Fruit fly (Drosophila melanogaster): Measurements from ENCODE around the gene Npc2d.

The Npc2d gene

DNA sequence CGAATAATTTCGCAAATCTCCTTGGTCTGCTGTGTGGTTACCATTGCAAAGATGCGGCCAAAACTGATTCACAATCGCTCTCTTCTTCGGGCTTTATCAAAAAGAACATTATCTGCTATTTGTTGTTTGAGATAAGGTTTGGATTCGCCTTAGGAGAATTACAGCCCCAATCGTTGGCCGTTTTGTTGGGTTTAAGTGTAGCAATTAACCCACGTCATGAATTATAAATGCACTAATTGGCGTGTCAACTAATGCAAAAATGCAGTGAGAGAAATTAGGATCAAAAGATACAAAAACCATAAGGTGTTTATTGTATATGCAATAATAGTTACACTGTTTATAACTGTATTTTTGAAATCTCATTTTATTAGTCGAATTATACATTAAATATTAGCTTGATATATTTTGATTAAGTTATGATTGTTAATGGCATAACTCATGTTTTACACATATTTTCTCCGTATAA is 19.5 kb upstream of the Npc2d start, which contains the start of gene Alp13:
Alp13 (minus strand) TSS at position 51 of the 466 bp plus-strand sequence.
- TF ChIP-seq Xrp1 (GFP tag; IDR thresholded peaks at IDR 0.05) (no peak), GATAe (GFP tag; conservative IDR thresholded peaks at IDR 0.05) (no peak)

DNA sequence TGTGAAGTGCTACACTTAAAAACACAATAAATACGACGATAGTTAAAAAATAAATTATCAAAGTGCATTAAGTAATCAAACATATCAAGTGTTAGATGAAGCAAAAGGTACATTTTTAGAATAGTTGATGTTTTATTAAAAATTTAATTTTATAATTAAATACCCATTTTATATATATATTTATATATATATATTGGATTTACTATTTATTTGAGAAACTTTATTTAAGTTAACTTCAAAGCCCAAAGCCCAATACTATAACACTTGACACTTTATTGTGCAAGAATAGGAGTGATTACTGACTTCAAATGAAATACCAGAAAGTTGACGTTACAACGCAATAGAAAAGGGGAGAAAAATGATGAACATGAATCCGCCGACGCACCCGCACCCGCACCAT is 14.9 kb upstream of the Npc2d start, which contains the start of gene nerfin-2:
nerfin-2 (plus strand) TSS at position 301 of the 400 bp plus-strand sequence.
- TF ChIP-seq CG2202 (tag; optimal IDR thresholded peaks at IDR 0.05) (no peak), lilli (GFP tag; optimal IDR thresholded peaks at IDR 0.05) (no peak), CG7372 (GFP tag; IDR thresholded peaks at IDR 0.05) (no peak), sqz (GFP tag; optimal IDR thresholded peaks at IDR 0.05) (no peak), CG11696 (GFP tag; IDR thresholded peaks at IDR 0.05) (no peak), CG6654 (GFP tag; optimal IDR thresholded peaks at IDR 0.05) (no peak), Hmr (GFP tag; optimal IDR thresholded peaks at IDR 0.05) (no peak), zen (tag; optimal IDR thresholded peaks at IDR 0.05) (no peak), CG16863 (GFP tag; optimal IDR thresholded peaks at IDR 0.05) (no peak), TFAM (GFP tag; optimal IDR thresholded peaks at IDR 0.05) (no peak)

dm6 chr3R:10070195-10070594 is 14.3 kb upstream of the Npc2d start:
- TF ChIP-seq cato (GFP tag; optimal IDR thresholded peaks at IDR 0.05; ENCODE audit: borderline replicate concordance) = no peak
- TF ChIP-seq gce (GFP tag; IDR thresholded peaks at IDR 0.05) = no peak
- no peak for TF ChIP-seq bigmax (GFP tag; optimal IDR thresholded peaks at IDR 0.05)
- peak; percentile 96 for TF ChIP-seq Nf-YB (GFP tag; optimal IDR thresholded peaks at IDR 0.05)
- TF ChIP-seq nerfin-1 (tag; optimal IDR thresholded peaks at IDR 0.05) = peak; percentile 79
- TF ChIP-seq onecut (GFP tag; IDR thresholded peaks at IDR 0.05) = peak; percentile 39; the same call in 1 of the 2 replicates
- TF ChIP-seq dan (GFP tag; IDR thresholded peaks at IDR 0.05) = 0 out of 2 replicates have a peak, but pooled peaks have one; percentile 18
- no peak for TF ChIP-seq pan (optimal IDR thresholded peaks at IDR 0.05)
- no peak for TF ChIP-seq pan (GFP tag; optimal IDR thresholded peaks at IDR 0.05 in 1 of 2, IDR thresholded peaks at IDR 0.05 in 1 of 2)
- no peak for TF ChIP-seq sens (GFP tag)
- peak; percentile 32 for TF ChIP-seq CG1832 (GFP tag; optimal IDR thresholded peaks at IDR 0.05)
- TF ChIP-seq dimm (GFP tag; IDR thresholded peaks at IDR 0.05) = 0 out of 2 replicates have a peak, but pooled peaks have one; percentile 12
- TF ChIP-seq scrt (GFP tag; optimal IDR thresholded peaks at IDR 0.05) = peak; percentile 95
- TF ChIP-seq CG32532 (GFP tag; IDR thresholded peaks at IDR 0.05) = 0 out of 2 replicates have a peak, but pooled peaks have one; percentile 25
- peak; percentile 63; the same call in 1 of the 4 replicates for TF ChIP-seq chinmo (GFP tag; IDR thresholded peaks at IDR 0.05; ENCODE audit: partially characterized antibody)
- TF ChIP-seq seq (GFP tag; IDR thresholded peaks at IDR 0.05) = peak; percentile 46; the same call in 1 of the 2 replicates
- 0 out of 2 replicates have a peak, but pooled peaks have one; percentile 1 for TF ChIP-seq Dref (GFP tag; IDR thresholded peaks at IDR 0.05)
- TF ChIP-seq Hr39 (optimal IDR thresholded peaks at IDR 0.05) = no peak
- TF ChIP-seq Xbp1 (GFP tag; optimal IDR thresholded peaks at IDR 0.05) = no peak
- TF ChIP-seq BEAF-32 (GFP tag; optimal IDR thresholded peaks at IDR 0.05) = no peak
- TF ChIP-seq ewg (GFP tag; optimal IDR thresholded peaks at IDR 0.05) = peak; percentile 95
- TF ChIP-seq CG16813 (GFP tag; IDR thresholded peaks at IDR 0.05; ENCODE audit: partially characterized antibody) = 0 out of 3 replicates have a peak, but pooled peaks have one; percentile 16
- peak; percentile 97 for TF ChIP-seq Nf-YC (tag; optimal IDR thresholded peaks at IDR 0.05)

DNA sequence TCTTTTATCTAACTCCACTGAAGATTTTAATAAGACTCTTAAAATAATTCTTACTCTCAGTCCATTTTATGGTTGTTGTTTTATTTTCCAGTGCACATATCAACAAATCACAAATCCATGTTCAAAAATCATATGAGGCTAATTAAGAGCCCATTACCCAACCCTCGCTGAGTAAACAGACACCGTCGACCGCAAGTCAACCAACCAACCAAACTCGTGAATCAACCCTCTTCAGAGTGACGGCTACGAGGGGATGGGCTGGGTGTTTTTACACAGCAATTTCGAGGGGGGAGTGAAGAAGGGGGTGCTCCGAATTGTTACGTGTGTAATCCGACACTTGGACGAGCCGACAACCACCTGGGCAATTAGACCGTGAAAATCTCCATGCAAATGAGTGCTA is 12.9 kb upstream of the Npc2d start:
- TF ChIP-seq bab2 (GFP tag; optimal IDR thresholded peaks at IDR 0.05) (no peak), CG18476 (GFP tag; optimal IDR thresholded peaks at IDR 0.05) (peak; percentile 90), gem (tag; optimal IDR thresholded peaks at IDR 0.05) (peak; percentile 23), CrebB (tag; optimal IDR thresholded peaks at IDR 0.05) (no peak), Nf-YC (tag; optimal IDR thresholded peaks at IDR 0.05) (peak; percentile 61), wdn (GFP tag; IDR thresholded peaks at IDR 0.05) (no peak), sens (GFP tag) (peak; percentile 56), nerfin-1 (tag; optimal IDR thresholded peaks at IDR 0.05) (no peak), Nf-YB (GFP tag; optimal IDR thresholded peaks at IDR 0.05) (peak; percentile 42), pros (GFP tag; optimal IDR thresholded peaks at IDR 0.05) (peak; percentile 28)
